Worm (Caenorhabditis elegans): ENCODE results near the gene cblc-1.

DNA sequence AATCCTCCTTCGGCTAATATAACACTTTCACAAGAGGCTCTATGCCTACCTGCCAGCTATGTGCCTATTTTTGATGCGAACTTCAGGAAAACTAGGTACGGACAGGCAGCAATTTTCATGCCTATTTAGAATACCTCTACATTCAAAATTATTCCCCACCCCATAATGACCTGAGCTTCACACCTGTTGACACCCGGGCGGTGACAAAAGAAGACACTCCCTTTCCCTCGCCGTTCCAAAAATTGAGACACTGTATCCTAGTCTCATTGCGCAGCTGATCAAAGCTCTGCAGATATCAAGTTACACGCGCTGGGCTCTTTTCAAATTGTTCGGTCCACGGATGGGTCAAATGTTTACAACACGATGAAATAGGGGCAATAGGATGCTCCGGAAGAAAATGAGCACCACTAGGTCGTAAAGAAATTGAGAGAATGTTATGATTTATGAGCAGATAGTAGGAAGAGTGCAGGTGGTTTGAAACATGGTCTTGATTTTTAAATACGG lies 33.5 kb upstream of the cblc-1 start:
- no peak for TF ChIP-seq R02D3.7 (tag; optimal IDR thresholded peaks at IDR 0.05)
- TF ChIP-seq skn-1 (tag; optimal IDR thresholded peaks at IDR 0.05), result no peak
- no peak for TF ChIP-seq lin-15B (tag; optimal IDR thresholded peaks at IDR 0.05)
- no peak for TF ChIP-seq lin-39 (tag; optimal IDR thresholded peaks at IDR 0.05)
- TF ChIP-seq unc-39 (tag; optimal IDR thresholded peaks at IDR 0.05), result no peak

All from whole organism, L3 larva.